Worm (Caenorhabditis elegans): ENCODE data around the gene C03B1.7.

C03B1.7 gene

ce11 chrX:6328860-6329259, 12.8 kb upstream of the C03B1.7 start, which contains the start of gene col-169:
TSS of gene col-169 (plus strand) at chrX:6329160.
- TF ChIP-seq unc-120 (tag; optimal IDR thresholded peaks at IDR 0.05; ENCODE audit: poor library complexity, severe bottlenecking) (no peak), zip-8 (tag; optimal IDR thresholded peaks at IDR 0.05) (peak; percentile 30)

- no peak for TF ChIP-seq snpc-4 (tag; optimal IDR thresholded peaks at IDR 0.05)
- TF ChIP-seq ceh-39 (tag; optimal IDR thresholded peaks at IDR 0.05), result no peak
- TF ChIP-seq sem-2 (GFP tag; optimal IDR thresholded peaks at IDR 0.05), result no peak
- TF ChIP-seq nhr-12 (tag; optimal IDR thresholded peaks at IDR 0.05), result no peak
- no peak for TF ChIP-seq ceh-43 (GFP tag; optimal IDR thresholded peaks at IDR 0.05)
- no peak for TF ChIP-seq blmp-1 (tag; optimal IDR thresholded peaks at IDR 0.05)
- TF ChIP-seq mab-5 (tag; optimal IDR thresholded peaks at IDR 0.05), result no peak
- TF ChIP-seq unc-39 (tag; optimal IDR thresholded peaks at IDR 0.05), result no peak
- no peak for TF ChIP-seq ztf-11 (tag; optimal IDR thresholded peaks at IDR 0.05)
- no peak for TF ChIP-seq lsy-2 (tag; optimal IDR thresholded peaks at IDR 0.05)
- TF ChIP-seq nhr-237 (tag; optimal IDR thresholded peaks at IDR 0.05), result no peak
- no peak for TF ChIP-seq lin-13 (tag; optimal IDR thresholded peaks at IDR 0.05)
- TF ChIP-seq M03D4.4 (tag; optimal IDR thresholded peaks at IDR 0.05), result no peak
These were observed 10.2 kb upstream of the C03B1.7 start, which contains the start of gene col-170 for ce11 chrX:6331409-6331808. TSS of gene col-170 (plus strand) at chrX:6331709.

- no peak for TF ChIP-seq mep-1 (tag; optimal IDR thresholded peaks at IDR 0.05)
- TF ChIP-seq unc-39 (tag; optimal IDR thresholded peaks at IDR 0.05), result no peak
- TF ChIP-seq ztf-11 (tag; optimal IDR thresholded peaks at IDR 0.05), result no peak
- TF ChIP-seq nhr-12 (tag; optimal IDR thresholded peaks at IDR 0.05), result no peak
- TF ChIP-seq nhr-76 (tag; optimal IDR thresholded peaks at IDR 0.05), result no peak
- TF ChIP-seq sptf-1 (tag; optimal IDR thresholded peaks at IDR 0.05), result no peak
These were observed 7.6 kb upstream of the C03B1.7 start, which contains the start of gene col-171 for ce11 chrX:6333998-6334397. TSS of gene col-171 (plus strand) at chrX:6334298.

ce11 chrX:6334602-6335001, 7.0 kb upstream of the C03B1.7 start:
- TF ChIP-seq unc-62 (GFP tag; optimal IDR thresholded peaks at IDR 0.05), result no peak
- TF ChIP-seq drap-1 (GFP tag; optimal IDR thresholded peaks at IDR 0.05), result no peak
- no peak for TF ChIP-seq sptf-1 (tag; optimal IDR thresholded peaks at IDR 0.05)
- TF ChIP-seq tbx-8 (GFP tag; optimal IDR thresholded peaks at IDR 0.05), result no peak

ce11 chrX:6337338-6337737, 4.3 kb upstream of the C03B1.7 start:
- TF ChIP-seq elt-1 (tag; optimal IDR thresholded peaks at IDR 0.05; ENCODE audit: borderline replicate concordance, insufficient read depth) (no peak), unc-120 (tag; optimal IDR thresholded peaks at IDR 0.05; ENCODE audit: poor library complexity, severe bottlenecking) (no peak), ces-1 (GFP tag; optimal IDR thresholded peaks at IDR 0.05) (no peak), flh-1 (GFP tag; optimal IDR thresholded peaks at IDR 0.05) (no peak), ceh-39 (tag; optimal IDR thresholded peaks at IDR 0.05) (no peak), ceh-43 (GFP tag; optimal IDR thresholded peaks at IDR 0.05) (no peak), zip-8 (tag; optimal IDR thresholded peaks at IDR 0.05) (no peak), unc-39 (tag; optimal IDR thresholded peaks at IDR 0.05) (no peak), pha-4 (tag; optimal IDR thresholded peaks at IDR 0.05) (no peak), elt-3 (tag; optimal IDR thresholded peaks at IDR 0.05) (no peak), bed-3 (GFP tag; optimal IDR thresholded peaks at IDR 0.05) (no peak), lsy-2 (tag; optimal IDR thresholded peaks at IDR 0.05) (no peak), blmp-1 (tag; optimal IDR thresholded peaks at IDR 0.05) (no peak), hlh-1 (tag; optimal IDR thresholded peaks at IDR 0.05) (no peak)

ce11 chrX:6337951-6338350, 3.7 kb upstream of the C03B1.7 start, which contains the start of gene C03B1.13:
TSS of gene C03B1.13 (minus strand) at chrX:6338051.
- no peak for TF ChIP-seq elt-3 (tag; optimal IDR thresholded peaks at IDR 0.05)

- TF ChIP-seq nhr-12 (tag; optimal IDR thresholded peaks at IDR 0.05), result no peak
- TF ChIP-seq mab-5 (tag; optimal IDR thresholded peaks at IDR 0.05), result no peak
- no peak for TF ChIP-seq unc-62 (GFP tag; optimal IDR thresholded peaks at IDR 0.05)
- no peak for TF ChIP-seq elt-1 (tag; optimal IDR thresholded peaks at IDR 0.05; ENCODE audit: borderline replicate concordance, insufficient read depth)
- no peak for TF ChIP-seq ceh-83 (GFP tag; optimal IDR thresholded peaks at IDR 0.05)
- TF ChIP-seq unc-39 (tag; optimal IDR thresholded peaks at IDR 0.05), result no peak
- TF ChIP-seq blmp-1 (tag; optimal IDR thresholded peaks at IDR 0.05), result no peak
- TF ChIP-seq ceh-39 (tag; optimal IDR thresholded peaks at IDR 0.05), result no peak
- no peak for TF ChIP-seq nhr-237 (tag; optimal IDR thresholded peaks at IDR 0.05)
- no peak for TF ChIP-seq pha-4 (tag; optimal IDR thresholded peaks at IDR 0.05)
- no peak for TF ChIP-seq lsy-2 (tag; optimal IDR thresholded peaks at IDR 0.05)
- no peak for TF ChIP-seq drap-1 (GFP tag; optimal IDR thresholded peaks at IDR 0.05)
- TF ChIP-seq hlh-1 (tag; optimal IDR thresholded peaks at IDR 0.05), result no peak
- TF ChIP-seq snpc-4 (tag; optimal IDR thresholded peaks at IDR 0.05), result no peak
- TF ChIP-seq nhr-28 (tag; optimal IDR thresholded peaks at IDR 0.05), result no peak
- TF ChIP-seq mep-1 (tag; optimal IDR thresholded peaks at IDR 0.05), result no peak
These were observed 3.2 kb upstream of the C03B1.7 start for ce11 chrX:6338446-6338845.
